Worm (Caenorhabditis elegans): ENCODE results near the gene str-97.

Gene str-97

ce11 chrV:16141071-16141470 lies 13.9 kb downstream of the str-97 start, which contains the start of gene clc-32:
clc-32 (minus strand) TSS chrV:16141171.
- TF ChIP-seq nhr-6 (tag; optimal IDR thresholded peaks at IDR 0.05) (no peak), ztf-11 (tag; optimal IDR thresholded peaks at IDR 0.05) (no peak), lir-3 (tag; optimal IDR thresholded peaks at IDR 0.05) (no peak), nhr-77 (tag; optimal IDR thresholded peaks at IDR 0.05) (no peak), attf-4 (tag; optimal IDR thresholded peaks at IDR 0.05) (no peak), tra-1 (GFP tag; IDR thresholded peaks at IDR 0.05) (no peak)

- no peak for TF ChIP-seq dve-1 (tag; optimal IDR thresholded peaks at IDR 0.05; ENCODE audit: insufficient read depth)
- no peak for TF ChIP-seq lin-13 (GFP tag; optimal IDR thresholded peaks at IDR 0.05)
- TF ChIP-seq Y105C5A.15 (GFP tag; IDR thresholded peaks at IDR 0.05), result no peak
- TF ChIP-seq madf-9 (GFP tag; conservative IDR thresholded peaks at IDR 0.05), result no peak
These were observed 15.5 kb downstream of the str-97 start, which contains the start of gene clc-11 for ce11 chrV:16139529-16139928. clc-11 (minus strand) TSS chrV:16139629.

- TF ChIP-seq daf-12 (tag; optimal IDR thresholded peaks at IDR 0.05) (no peak), snpc-1.2 (GFP tag; IDR thresholded peaks at IDR 0.05) (no peak), rbr-2 (tag; optimal IDR thresholded peaks at IDR 0.05) (no peak), dpl-1 (GFP tag; optimal IDR thresholded peaks at IDR 0.05) (no peak), ceh-20 (GFP tag; IDR thresholded peaks at IDR 0.05) (no peak), ceh-62 (tag; optimal IDR thresholded peaks at IDR 0.05) (no peak), fos-1 (tag; optimal IDR thresholded peaks at IDR 0.05) (no peak), ZK337.2 (GFP tag; IDR thresholded peaks at IDR 0.05) (no peak), dmd-9 (GFP tag; IDR thresholded peaks at IDR 0.05) (no peak)
These were observed 18.0 kb downstream of the str-97 start, which contains the start of gene F44G3.7 for ce11 chrV:16137043-16137442. F44G3.7 (minus strand) TSS chrV:16137143.

- TF ChIP-seq ztf-7 (tag; optimal IDR thresholded peaks at IDR 0.05), result no peak
- TF ChIP-seq nhr-11 (tag; optimal IDR thresholded peaks at IDR 0.05), result no peak
- no peak for TF ChIP-seq nhr-28 (tag; optimal IDR thresholded peaks at IDR 0.05)
- TF ChIP-seq attf-4 (tag; optimal IDR thresholded peaks at IDR 0.05), result no peak
- no peak for TF ChIP-seq lin-15B (tag; optimal IDR thresholded peaks at IDR 0.05)
- TF ChIP-seq R02D3.7 (tag; optimal IDR thresholded peaks at IDR 0.05), result no peak
- TF ChIP-seq lin-29 (GFP tag; IDR thresholded peaks at IDR 0.05), result no peak
- TF ChIP-seq ZK337.2 (GFP tag; IDR thresholded peaks at IDR 0.05), result no peak
- no peak for TF ChIP-seq ama-1 (optimal IDR thresholded peaks at IDR 0.05)
- TF ChIP-seq F44E2.7 (GFP tag; IDR thresholded peaks at IDR 0.05), result no peak
- no peak for TF ChIP-seq daf-16 (GFP tag; optimal IDR thresholded peaks at IDR 0.05)
- no peak for TF ChIP-seq daf-16 (tag; optimal IDR thresholded peaks at IDR 0.05)
- no peak for TF ChIP-seq Y48G9A.11 (GFP tag; IDR thresholded peaks at IDR 0.05)
These were observed 22.3 kb downstream of the str-97 start, which contains the start of gene fbxa-144 for ce11 chrV:16132705-16133104. fbxa-144 (minus strand) TSS chrV:16132805.

ce11 chrV:16132215-16132614 lies 22.8 kb downstream of the str-97 start:
- TF ChIP-seq lir-3 (tag; optimal IDR thresholded peaks at IDR 0.05), result no peak
- no peak for TF ChIP-seq dve-1 (tag; optimal IDR thresholded peaks at IDR 0.05; ENCODE audit: insufficient read depth)
- no peak for TF ChIP-seq nhr-48 (tag; optimal IDR thresholded peaks at IDR 0.05)
- TF ChIP-seq nhr-41 (GFP tag; IDR thresholded peaks at IDR 0.05), result no peak
- TF ChIP-seq daf-16 (GFP tag; optimal IDR thresholded peaks at IDR 0.05), result no peak
- no peak for TF ChIP-seq daf-16 (tag; optimal IDR thresholded peaks at IDR 0.05)
- no peak for TF ChIP-seq ztf-11 (tag; optimal IDR thresholded peaks at IDR 0.05)
- TF ChIP-seq unc-62 (GFP tag; optimal IDR thresholded peaks at IDR 0.05 in 1 of 2), result peak in 1 of 2 experiments; percentile 7
- no peak for TF ChIP-seq unc-62 (tag; optimal IDR thresholded peaks at IDR 0.05)
- no peak for TF ChIP-seq D1046.2 (GFP tag; IDR thresholded peaks at IDR 0.05)

Measured in whole organism, L4 larva.